Fruit fly (Drosophila melanogaster): ENCODE results near the gene nudC.
A peak's percentile ranks its signal among the peaks of the same experiment; 100 is the strongest.

The nudC gene

dm6 chr3L:16842087-16842567, 37.3 kb downstream of the nudC start, which contains the start of gene TSG101:
TSS of gene TSG101 (plus strand) at chr3L:16842294.
- TF ChIP-seq CG9139 (GFP tag; optimal IDR thresholded peaks at IDR 0.05), result no peak
- TF ChIP-seq esn (GFP tag; optimal IDR thresholded peaks at IDR 0.05), result no peak
- no peak for TF ChIP-seq Ets21C (GFP tag; optimal IDR thresholded peaks at IDR 0.05)
- TF ChIP-seq Sox14 (GFP tag; optimal IDR thresholded peaks at IDR 0.05), result peak; percentile 50
- peak; percentile 11 for TF ChIP-seq lz (GFP tag; optimal IDR thresholded peaks at IDR 0.05)
- TF ChIP-seq dsx (GFP tag; optimal IDR thresholded peaks at IDR 0.05; ENCODE audit: poor library complexity, severe bottlenecking), result peak; percentile 54
- peak; percentile 99 for TF ChIP-seq CG6808 (GFP tag; optimal IDR thresholded peaks at IDR 0.05)
- peak; percentile 62 for TF ChIP-seq Eip78C (GFP tag)
- TF ChIP-seq CG3032 (tag; optimal IDR thresholded peaks at IDR 0.05), result peak; percentile 19

dm6 chr3L:16842952-16843351, 38.2 kb downstream of the nudC start:
- no peak for TF ChIP-seq Ets21C (GFP tag; optimal IDR thresholded peaks at IDR 0.05)
- TF ChIP-seq Eip78C (GFP tag), result no peak
- TF ChIP-seq dac (GFP tag; optimal IDR thresholded peaks at IDR 0.05), result no peak
- TF ChIP-seq CG4318 (GFP tag; optimal IDR thresholded peaks at IDR 0.05), result no peak
- TF ChIP-seq CG11762 (GFP tag; optimal IDR thresholded peaks at IDR 0.05; ENCODE audit: insufficient read depth), result no peak
- no peak for TF ChIP-seq CG8119 (GFP tag; IDR thresholded peaks at IDR 0.05)
- no peak for TF ChIP-seq OdsH (GFP tag; optimal IDR thresholded peaks at IDR 0.05)
- TF ChIP-seq eg (GFP tag; IDR thresholded peaks at IDR 0.05), result no peak
- no peak for TF ChIP-seq CG11902 (GFP tag; optimal IDR thresholded peaks at IDR 0.05)
- TF ChIP-seq svp (GFP tag), result no peak
- no peak for TF ChIP-seq salr (GFP tag; optimal IDR thresholded peaks at IDR 0.05)

dm6 chr3L:16844920-16845573, 40.3 kb downstream of the nudC start, which contains the start of the genes kud and Zcchc7:
TSS of gene kud (minus strand) at chr3L:16844991.
TSS of gene Zcchc7 (plus strand) at chr3L:16845386.
- TF ChIP-seq acj6 (GFP tag; optimal IDR thresholded peaks at IDR 0.05) (peak; percentile 73), salr (GFP tag; optimal IDR thresholded peaks at IDR 0.05) (no peak), fd85E (GFP tag; optimal IDR thresholded peaks at IDR 0.05) (no peak), CG10669 (GFP tag; optimal IDR thresholded peaks at IDR 0.05) (no peak), CG15336 (GFP tag; IDR thresholded peaks at IDR 0.05) (0 out of 2 replicates have a peak, but pooled peaks have one; percentile 7), CG6792 (GFP tag; optimal IDR thresholded peaks at IDR 0.05) (peak; percentile 68), CG11294 (GFP tag; IDR thresholded peaks at IDR 0.05) (no peak), Blimp-1 (GFP tag; optimal IDR thresholded peaks at IDR 0.05) (peak; percentile 49), lz (GFP tag; optimal IDR thresholded peaks at IDR 0.05) (peak; percentile 78), fd59A (GFP tag; optimal IDR thresholded peaks at IDR 0.05) (peak; percentile 36), Eip78C (GFP tag) (peak; percentile 90), CG3032 (tag; optimal IDR thresholded peaks at IDR 0.05) (peak; percentile 77), dsx (GFP tag; optimal IDR thresholded peaks at IDR 0.05; ENCODE audit: poor library complexity, severe bottlenecking) (peak; percentile 87), spab (GFP tag; optimal IDR thresholded peaks at IDR 0.05) (peak; percentile 32), Ets96B (tag; optimal IDR thresholded peaks at IDR 0.05) (peak; percentile 66), Sox14 (GFP tag; optimal IDR thresholded peaks at IDR 0.05) (peak; percentile 73), Gug (GFP tag; IDR thresholded peaks at IDR 0.05) (peak; percentile 37; the same call in 1 of the 2 replicates), esn (GFP tag; optimal IDR thresholded peaks at IDR 0.05) (peak; percentile 71), CG11762 (GFP tag; optimal IDR thresholded peaks at IDR 0.05; ENCODE audit: insufficient read depth) (peak; percentile 48), CG9139 (GFP tag; optimal IDR thresholded peaks at IDR 0.05) (no peak), Sox15 (GFP tag; optimal IDR thresholded peaks at IDR 0.05) (peak; percentile 42), CG3919 (GFP tag; optimal IDR thresholded peaks at IDR 0.05) (peak; percentile 51), CG31627 (GFP tag; optimal IDR thresholded peaks at IDR 0.05) (peak; percentile 70), cyc (GFP tag; optimal IDR thresholded peaks at IDR 0.05) (peak; percentile 66)

Measured in whole organism, prepupa.